Worm (Caenorhabditis elegans): Measurements from ENCODE around the gene pqm-1.

Gene pqm-1

ce11 chrII:11176441-11176840, 24.0 kb upstream of the pqm-1 start:
- no peak for TF ChIP-seq tab-1 (GFP tag; IDR thresholded peaks at IDR 0.05)
- no peak for TF ChIP-seq ztf-23 (GFP tag; IDR thresholded peaks at IDR 0.05)
- no peak for TF ChIP-seq cog-1 (tag; optimal IDR thresholded peaks at IDR 0.05)
- no peak for TF ChIP-seq T22C8.4 (GFP tag; IDR thresholded peaks at IDR 0.05)
- TF ChIP-seq ztf-29 (GFP tag; IDR thresholded peaks at IDR 0.05), result no peak
- TF ChIP-seq ref-1 (GFP tag; conservative IDR thresholded peaks at IDR 0.05), result no peak

DNA sequence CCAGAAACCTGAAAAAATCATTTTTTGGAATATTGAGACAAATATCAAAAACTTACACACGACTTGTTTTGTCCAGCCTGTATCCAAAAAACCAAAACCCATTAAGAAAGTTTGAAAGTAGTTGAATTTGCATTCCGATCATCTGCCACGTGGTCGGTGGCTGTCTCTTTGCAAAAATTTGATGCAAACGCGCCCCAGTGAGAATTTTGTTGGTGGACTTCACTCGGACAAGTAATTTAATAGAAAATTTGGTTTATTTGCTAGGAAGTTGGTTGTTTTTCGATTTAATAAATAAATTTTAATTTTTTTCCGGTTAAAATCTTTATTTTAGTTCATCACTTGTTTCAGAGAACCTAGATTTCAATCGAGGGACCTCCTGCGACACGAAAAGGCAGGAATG, 23.0 kb upstream of the pqm-1 start:
- TF ChIP-seq flt-1 (GFP tag; IDR thresholded peaks at IDR 0.05) (no peak), ztf-23 (GFP tag; IDR thresholded peaks at IDR 0.05) (no peak), klf-2 (GFP tag; conservative IDR thresholded peaks at IDR 0.05) (no peak), tab-1 (GFP tag; IDR thresholded peaks at IDR 0.05) (no peak)

DNA sequence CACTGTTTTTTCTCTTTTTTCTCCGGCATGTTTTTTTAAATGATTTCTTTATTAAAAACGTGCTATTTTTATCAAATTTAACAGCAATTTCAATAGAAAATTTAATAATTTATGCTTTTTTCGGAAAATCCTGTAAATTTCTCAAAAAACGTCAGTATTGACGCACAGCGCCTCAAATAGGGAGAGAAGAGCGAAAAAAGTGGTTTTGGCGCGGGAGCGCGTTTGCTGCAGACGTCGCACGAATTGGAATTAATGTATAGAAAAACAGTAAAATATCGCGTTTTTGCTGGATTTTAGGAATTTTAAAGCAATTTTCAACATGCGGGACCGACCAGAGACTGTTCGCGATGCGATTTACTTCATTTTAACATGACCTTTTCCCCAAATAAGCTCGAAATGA, 16.5 kb upstream of the pqm-1 start:
- 0 out of 2 replicates have a peak, but pooled peaks have one; percentile 10 for TF ChIP-seq ztf-23 (GFP tag; IDR thresholded peaks at IDR 0.05)

DNA sequence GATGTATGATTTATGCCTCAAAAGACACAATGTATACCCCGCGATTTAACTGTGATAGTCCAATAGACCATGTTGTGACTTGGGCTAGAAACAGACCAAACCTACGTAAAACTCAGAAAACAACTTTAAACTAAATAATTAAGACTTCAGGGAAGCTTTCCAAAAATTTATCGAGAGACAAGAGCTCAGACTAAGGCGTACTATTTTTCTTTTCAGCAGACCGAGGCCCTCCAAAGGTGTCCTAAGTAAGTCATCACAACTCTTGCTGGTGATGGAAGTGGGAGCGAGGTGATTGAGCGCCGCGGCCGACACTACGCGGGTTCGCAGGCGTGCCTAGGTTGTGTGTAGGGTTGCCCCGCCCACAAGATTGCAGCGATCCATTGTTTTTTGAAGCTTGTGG, 14.6 kb upstream of the pqm-1 start:
- TF ChIP-seq flt-1 (GFP tag; IDR thresholded peaks at IDR 0.05) (no peak), ztf-29 (GFP tag; IDR thresholded peaks at IDR 0.05) (no peak), T22C8.4 (GFP tag; IDR thresholded peaks at IDR 0.05) (no peak), ref-1 (GFP tag; conservative IDR thresholded peaks at IDR 0.05) (no peak), ztf-23 (GFP tag; IDR thresholded peaks at IDR 0.05) (no peak), tab-1 (GFP tag; IDR thresholded peaks at IDR 0.05) (no peak), klf-2 (GFP tag; conservative IDR thresholded peaks at IDR 0.05) (no peak), med-1 (GFP tag; optimal IDR thresholded peaks at IDR 0.05; ENCODE audit: insufficient read depth) (no peak), cog-1 (tag; optimal IDR thresholded peaks at IDR 0.05) (no peak)

DNA sequence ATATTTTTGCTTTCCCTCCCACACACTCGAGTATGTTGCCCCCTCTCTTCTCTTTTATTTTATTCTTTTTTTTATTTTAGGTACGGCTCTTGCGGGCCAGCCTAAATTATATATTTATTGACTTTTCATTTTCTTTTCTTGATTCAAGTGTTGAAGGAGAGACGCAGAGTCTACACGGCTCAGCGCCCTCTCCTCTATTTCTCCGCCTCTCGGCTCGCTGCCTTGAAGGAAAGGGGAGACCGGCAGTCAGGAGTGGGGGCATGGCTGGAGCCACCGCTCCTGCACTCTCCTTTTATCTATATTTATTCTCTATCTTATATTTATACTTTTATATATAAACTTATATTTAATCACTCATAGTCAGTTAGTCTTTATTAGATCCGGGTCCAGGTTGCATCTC, 14.0 kb upstream of the pqm-1 start:
- no peak for TF ChIP-seq ref-1 (GFP tag; conservative IDR thresholded peaks at IDR 0.05)
- TF ChIP-seq med-1 (GFP tag; optimal IDR thresholded peaks at IDR 0.05; ENCODE audit: insufficient read depth), result no peak
- TF ChIP-seq ztf-23 (GFP tag; IDR thresholded peaks at IDR 0.05), result no peak
- TF ChIP-seq klf-2 (GFP tag; conservative IDR thresholded peaks at IDR 0.05), result no peak
- TF ChIP-seq T22C8.4 (GFP tag; IDR thresholded peaks at IDR 0.05), result no peak
- no peak for TF ChIP-seq ztf-29 (GFP tag; IDR thresholded peaks at IDR 0.05)
- TF ChIP-seq tab-1 (GFP tag; IDR thresholded peaks at IDR 0.05), result no peak
- no peak for TF ChIP-seq flt-1 (GFP tag; IDR thresholded peaks at IDR 0.05)
- TF ChIP-seq cog-1 (tag; optimal IDR thresholded peaks at IDR 0.05), result no peak

DNA sequence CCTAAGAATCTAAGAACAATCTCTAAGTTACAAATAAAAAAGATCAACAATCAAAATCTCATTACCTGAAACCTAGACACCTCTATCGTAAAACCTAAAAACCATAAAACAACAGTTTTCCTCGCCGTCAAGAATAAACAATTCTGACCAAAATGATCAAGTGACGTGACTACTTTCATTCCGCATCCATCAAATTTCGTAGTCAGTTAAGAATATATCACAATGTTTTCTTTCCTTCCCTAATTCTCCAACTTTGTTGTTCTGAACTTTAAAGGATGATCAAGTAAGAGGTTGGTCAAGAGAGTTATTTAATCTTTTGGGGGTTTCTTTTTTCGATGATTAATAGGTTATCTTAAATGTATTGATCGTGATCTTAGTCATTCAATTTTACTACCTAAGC, 10.9 kb upstream of the pqm-1 start:
- TF ChIP-seq flt-1 (GFP tag; IDR thresholded peaks at IDR 0.05) (no peak), tab-1 (GFP tag; IDR thresholded peaks at IDR 0.05) (no peak), klf-2 (GFP tag; conservative IDR thresholded peaks at IDR 0.05) (no peak), T22C8.4 (GFP tag; IDR thresholded peaks at IDR 0.05) (no peak), cog-1 (tag; optimal IDR thresholded peaks at IDR 0.05) (no peak), ztf-23 (GFP tag; IDR thresholded peaks at IDR 0.05) (no peak), ztf-29 (GFP tag; IDR thresholded peaks at IDR 0.05) (no peak), med-1 (GFP tag; optimal IDR thresholded peaks at IDR 0.05; ENCODE audit: insufficient read depth) (no peak), ref-1 (GFP tag; conservative IDR thresholded peaks at IDR 0.05) (no peak)

- TF ChIP-seq tab-1 (GFP tag; IDR thresholded peaks at IDR 0.05), result no peak
- no peak for TF ChIP-seq T22C8.4 (GFP tag; IDR thresholded peaks at IDR 0.05)
- no peak for TF ChIP-seq med-1 (GFP tag; optimal IDR thresholded peaks at IDR 0.05; ENCODE audit: insufficient read depth)
- TF ChIP-seq cog-1 (tag; optimal IDR thresholded peaks at IDR 0.05), result no peak
- TF ChIP-seq klf-2 (GFP tag; conservative IDR thresholded peaks at IDR 0.05), result no peak
- TF ChIP-seq flt-1 (GFP tag; IDR thresholded peaks at IDR 0.05), result no peak
- no peak for TF ChIP-seq ref-1 (GFP tag; conservative IDR thresholded peaks at IDR 0.05)
- TF ChIP-seq ztf-23 (GFP tag; IDR thresholded peaks at IDR 0.05), result no peak
- TF ChIP-seq ztf-29 (GFP tag; IDR thresholded peaks at IDR 0.05), result no peak
These were observed 10.0 kb upstream of the pqm-1 start, which contains the start of gene ptr-13 for ce11 chrII:11162390-11162789. ptr-13 (minus strand) TSS chrII:11162481.

ce11 chrII:11161675-11162074, 9.3 kb upstream of the pqm-1 start:
- TF ChIP-seq klf-2 (GFP tag; conservative IDR thresholded peaks at IDR 0.05), result no peak
- TF ChIP-seq cog-1 (tag; optimal IDR thresholded peaks at IDR 0.05), result no peak
- no peak for TF ChIP-seq tab-1 (GFP tag; IDR thresholded peaks at IDR 0.05)
- TF ChIP-seq T22C8.4 (GFP tag; IDR thresholded peaks at IDR 0.05), result no peak
- no peak for TF ChIP-seq ztf-29 (GFP tag; IDR thresholded peaks at IDR 0.05)
- no peak for TF ChIP-seq ref-1 (GFP tag; conservative IDR thresholded peaks at IDR 0.05)
- TF ChIP-seq med-1 (GFP tag; optimal IDR thresholded peaks at IDR 0.05; ENCODE audit: insufficient read depth), result no peak
- TF ChIP-seq ztf-23 (GFP tag; IDR thresholded peaks at IDR 0.05), result no peak
- no peak for TF ChIP-seq flt-1 (GFP tag; IDR thresholded peaks at IDR 0.05)

- TF ChIP-seq flt-1 (GFP tag; IDR thresholded peaks at IDR 0.05) (peak; percentile 86), cog-1 (tag; optimal IDR thresholded peaks at IDR 0.05) (no peak), tab-1 (GFP tag; IDR thresholded peaks at IDR 0.05) (peak; percentile 84), ref-1 (GFP tag; conservative IDR thresholded peaks at IDR 0.05) (peak; percentile 58; the same call in 1 of the 2 replicates), med-1 (GFP tag; optimal IDR thresholded peaks at IDR 0.05; ENCODE audit: insufficient read depth) (no peak), klf-2 (GFP tag; conservative IDR thresholded peaks at IDR 0.05) (peak; percentile 74), ztf-23 (GFP tag; IDR thresholded peaks at IDR 0.05) (peak; percentile 78), T22C8.4 (GFP tag; IDR thresholded peaks at IDR 0.05) (peak; percentile 60; the same call in 1 of the 2 replicates), ztf-29 (GFP tag; IDR thresholded peaks at IDR 0.05) (peak; percentile 78)
These were observed 5.3 kb upstream of the pqm-1 start for ce11 chrII:11157660-11158059.

DNA sequence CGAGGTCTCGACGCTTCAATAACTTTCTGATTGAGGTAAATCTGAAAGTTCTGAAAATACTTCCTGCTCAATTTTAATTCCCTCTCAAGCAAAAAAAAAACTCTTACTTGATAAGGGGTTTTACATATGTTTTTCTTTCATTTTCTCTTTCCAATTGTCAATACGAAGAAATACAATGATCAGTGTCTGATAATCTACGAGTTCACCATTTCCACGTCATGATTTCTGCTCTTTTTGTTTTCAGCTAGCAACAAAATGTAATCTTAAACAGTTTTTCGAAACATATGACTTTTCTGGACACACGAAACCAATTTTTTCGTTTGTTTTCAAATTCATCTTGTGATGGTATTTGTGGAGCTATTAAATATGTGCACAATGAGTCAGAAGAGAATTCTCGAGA, 3.8 kb upstream of the pqm-1 start:
- TF ChIP-seq med-1 (GFP tag; optimal IDR thresholded peaks at IDR 0.05; ENCODE audit: insufficient read depth) (no peak), klf-2 (GFP tag; conservative IDR thresholded peaks at IDR 0.05) (no peak), T22C8.4 (GFP tag; IDR thresholded peaks at IDR 0.05) (no peak), cog-1 (tag; optimal IDR thresholded peaks at IDR 0.05) (no peak), ztf-23 (GFP tag; IDR thresholded peaks at IDR 0.05) (no peak), tab-1 (GFP tag; IDR thresholded peaks at IDR 0.05) (no peak), flt-1 (GFP tag; IDR thresholded peaks at IDR 0.05) (no peak), ztf-29 (GFP tag; IDR thresholded peaks at IDR 0.05) (no peak), ref-1 (GFP tag; conservative IDR thresholded peaks at IDR 0.05) (no peak)

All from whole organism, midembryonic.